Fruit fly (Drosophila melanogaster): Measurements from ENCODE around the gene para.

DNA sequence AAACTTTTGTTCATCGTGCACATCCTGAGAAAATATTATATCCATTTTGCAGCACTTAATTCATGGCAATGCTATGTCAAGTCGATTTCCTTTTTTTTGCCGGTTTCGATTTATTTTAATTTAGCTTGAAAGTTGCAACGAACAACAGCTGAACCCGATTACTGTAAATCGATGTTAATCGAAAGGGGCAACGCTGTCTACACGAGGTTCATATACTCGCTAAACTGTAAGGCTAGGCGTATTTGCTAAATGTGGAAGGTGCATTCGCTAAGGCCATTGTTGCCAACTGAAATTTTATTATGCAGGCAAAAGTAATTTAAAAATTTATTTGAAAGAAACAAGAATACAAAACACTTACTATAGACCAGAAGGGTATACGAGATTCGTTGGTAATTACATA lies 14.5 kb upstream of the para start, which contains the start of gene CG9902:
- TF ChIP-seq CG14655 (GFP tag; optimal IDR thresholded peaks at IDR 0.05) (no peak), CG17806 (tag; optimal IDR thresholded peaks at IDR 0.05) (no peak), EcR (GFP tag; optimal IDR thresholded peaks at IDR 0.05) (no peak), Snoo (tag; optimal IDR thresholded peaks at IDR 0.05) (no peak)
